Fruit fly (Drosophila melanogaster): Measurements from ENCODE around the gene CG16853.

DNA sequence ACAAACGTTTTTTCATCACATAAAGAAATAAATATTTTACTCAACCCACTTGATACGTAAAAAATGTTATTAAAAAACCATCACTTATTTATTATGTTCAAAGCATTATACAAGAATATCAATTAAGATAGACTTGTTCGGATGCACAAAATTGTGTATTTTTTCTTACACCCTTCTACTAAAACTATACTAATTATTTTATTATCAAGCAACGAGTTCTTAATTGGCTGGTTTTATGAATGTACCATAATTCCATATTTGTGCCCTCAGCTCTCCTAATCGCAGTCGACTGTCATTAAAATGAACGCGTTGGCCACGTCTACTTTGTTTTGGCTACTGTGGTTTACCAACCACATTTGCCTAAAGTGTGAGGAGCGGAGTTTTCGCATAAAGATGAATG, 12.4 kb upstream of the CG16853 start, which contains the start of gene CG33642:
- TF ChIP-seq Met (GFP tag; optimal IDR thresholded peaks at IDR 0.05) (no peak), Smox (GFP tag; optimal IDR thresholded peaks at IDR 0.05) (no peak), CG8632 (GFP tag; optimal IDR thresholded peaks at IDR 0.05) (no peak), net (GFP tag; optimal IDR thresholded peaks at IDR 0.05) (no peak), spab (GFP tag; optimal IDR thresholded peaks at IDR 0.05) (no peak), fkh (GFP tag; optimal IDR thresholded peaks at IDR 0.05) (no peak), fd59A (GFP tag; optimal IDR thresholded peaks at IDR 0.05) (no peak), OdsH (GFP tag; optimal IDR thresholded peaks at IDR 0.05) (no peak), CG6792 (GFP tag; optimal IDR thresholded peaks at IDR 0.05) (no peak), CG34406 (GFP tag; optimal IDR thresholded peaks at IDR 0.05) (no peak), Hr38 (GFP tag; optimal IDR thresholded peaks at IDR 0.05) (no peak), cyc (GFP tag; optimal IDR thresholded peaks at IDR 0.05) (no peak), CG8319 (GFP tag; optimal IDR thresholded peaks at IDR 0.05) (no peak)
